Fruit fly (Drosophila melanogaster) whole organism, embryonic: ENCODE results near the gene TotB.

Source experiments
- Abd-B ChIP-seq: fragments of 200-800 bp; sonication (Bioruptor generic); optimal IDR thresholded peaks from 2 replicates; lab custom pipeline; 2018; ENCODE audit warnings: missing biosample characterization, mild to moderate bottlenecking, missing genetic modification characterization, moderate library complexity
- Blimp-1 ChIP-seq: fragments of 200-800 bp; sonication (Bioruptor generic); optimal IDR thresholded peaks from 3 replicates; lab custom pipeline; 2018; ENCODE audit warnings: missing biosample characterization, missing genetic modification characterization, mild to moderate bottlenecking, moderate library complexity, missing genetic modification reagents
- CG10209 ChIP-seq: fragments of 200-800 bp; sonication (Bioruptor generic); optimal IDR thresholded peaks from 3 replicates; lab custom pipeline; 2017; ENCODE audit warnings: missing biosample characterization, mild to moderate bottlenecking, missing genetic modification characterization, missing genetic modification reagents
- CG10565 ChIP-seq: fragments of 200-800 bp; sonication (Bioruptor generic); optimal IDR thresholded peaks from 3 replicates; lab custom pipeline; 2016; ENCODE audit warnings: missing biosample characterization, mild to moderate bottlenecking, missing genetic modification characterization
- CG12942 ChIP-seq: fragments of 200-800 bp; sonication (Bioruptor generic); optimal IDR thresholded peaks from 3 replicates; lab custom pipeline; 2016; ENCODE audit warnings: missing biosample characterization, missing genetic modification characterization
- CG13287 ChIP-seq: fragments of 200-800 bp; sonication (Bioruptor generic); IDR thresholded peaks from 2 replicates; pipeline ENCODE4 v1.3.6; 2022; ENCODE audit warnings: missing biosample characterization, missing genetic modification characterization; ENCODE audit not compliant: partially characterized antibody
- CG13624 ChIP-seq: fragments of 200-800 bp; sonication (Bioruptor generic); optimal IDR thresholded peaks from 2 replicates; lab custom pipeline; 2016; ENCODE audit warnings: missing biosample characterization, missing genetic modification characterization
- CG14014 ChIP-seq: fragments of 200-800 bp; sonication (Bioruptor generic); IDR thresholded peaks from 2 replicates; pipeline ENCODE4 v1.3.6; 2022; ENCODE audit warnings: missing biosample characterization, missing genetic modification characterization
- CG16863 ChIP-seq: fragments of 200-800 bp; sonication (Bioruptor generic); optimal IDR thresholded peaks from 3 replicates; lab custom pipeline; 2016; ENCODE audit warnings: missing biosample characterization, missing genetic modification characterization
- CG18599 ChIP-seq: fragments of 200-800 bp; sonication (Bioruptor generic); optimal IDR thresholded peaks from 3 replicates; lab custom pipeline; 2017; ENCODE audit warnings: missing biosample characterization, missing genetic modification characterization, mild to moderate bottlenecking, moderate library complexity, missing genetic modification reagents
- CG2875 ChIP-seq: fragments of 200-800 bp; sonication (Bioruptor generic); optimal IDR thresholded peaks from 2 replicates; lab custom pipeline; 2017; ENCODE audit warnings: missing biosample characterization, mild to moderate bottlenecking, missing genetic modification characterization, missing genetic modification reagents
- CG42726 ChIP-seq: fragments of 200-800 bp; sonication (Bioruptor generic); IDR thresholded peaks from 2 replicates; pipeline ENCODE4 v1.3.6; 2022; ENCODE audit warnings: missing biosample characterization, missing genetic modification characterization; ENCODE audit not compliant: partially characterized antibody
- CG4282 ChIP-seq: fragments of 200-800 bp; sonication (Bioruptor generic); optimal IDR thresholded peaks from 2 replicates; lab custom pipeline; 2016; ENCODE audit warnings: missing biosample characterization, missing genetic modification characterization
- CG8281 ChIP-seq: fragments of 200-800 bp; sonication (Bioruptor generic); optimal IDR thresholded peaks from 2 replicates; lab custom pipeline; 2018; ENCODE audit warnings: missing biosample characterization, mild to moderate bottlenecking, missing genetic modification characterization, moderate library complexity
- CG8290 ChIP-seq, 3 experiments: fragments of 200-800 bp; sonication (Bioruptor generic); optimal IDR thresholded peaks; 2 replicates each; lab custom pipeline; 2016 to 2019; ENCODE audit warnings: missing biosample characterization in 3 of 3, missing genetic modification characterization in 3 of 3, mild to moderate bottlenecking in 2 of 3, moderate library complexity in 1 of 3
- CG9932 ChIP-seq: fragments of 200-800 bp; sonication (Bioruptor generic); IDR thresholded peaks from 2 replicates; pipeline ENCODE4 v1.3.6; 2022; ENCODE audit warnings: missing biosample characterization, missing genetic modification characterization
- Camta ChIP-seq: fragments of 200-800 bp; sonication (Bioruptor generic); optimal IDR thresholded peaks from 2 replicates; lab custom pipeline; 2016; ENCODE audit warnings: missing biosample characterization, missing genetic modification characterization
- Doc3 ChIP-seq: fragments of 200-800 bp; sonication (Bioruptor generic); IDR thresholded peaks from 3 replicates; pipeline ENCODE4 v1.3.6; 2022; ENCODE audit warnings: missing biosample characterization, missing genetic modification characterization; ENCODE audit not compliant: partially characterized antibody
- Elba2 ChIP-seq: fragments of 200-800 bp; sonication (Bioruptor generic); optimal IDR thresholded peaks from 3 replicates; lab custom pipeline; 2016; ENCODE audit warnings: missing biosample characterization, missing genetic modification characterization
- Ets97D ChIP-seq: fragments of 200-800 bp; sonication (Bioruptor generic); optimal IDR thresholded peaks from 3 replicates; lab custom pipeline; 2016; ENCODE audit warnings: missing biosample characterization, missing genetic modification characterization
- Gug ChIP-seq: fragments of 200-800 bp; sonication (Bioruptor generic); IDR thresholded peaks from 4 replicates; pipeline ENCODE4 v1.3.6; 2022; ENCODE audit warnings: missing biosample characterization, missing genetic modification characterization
- H2.0 ChIP-seq: fragments of 200-800 bp; sonication (Bioruptor generic); IDR thresholded peaks from 2 replicates; pipeline ENCODE4 v1.3.6; 2022; ENCODE audit warnings: missing biosample characterization, missing genetic modification characterization
- HHEX ChIP-seq: fragments of 200-800 bp; sonication (Bioruptor generic); optimal IDR thresholded peaks from 3 replicates; lab custom pipeline; 2017; ENCODE audit warnings: missing biosample characterization, mild to moderate bottlenecking, missing genetic modification characterization, missing genetic modification reagents
- Hsf ChIP-seq: fragments of 200-800 bp; sonication (Bioruptor generic); optimal IDR thresholded peaks from 3 replicates; lab custom pipeline; 2016; ENCODE audit warnings: missing biosample characterization, missing genetic modification characterization
- Nf-YA ChIP-seq: fragments of 200-800 bp; sonication (Bioruptor generic); IDR thresholded peaks from 2 replicates; pipeline ENCODE4 v1.3.6; 2022; ENCODE audit warnings: missing biosample characterization, missing genetic modification characterization
- Optix ChIP-seq: fragments of 200-800 bp; sonication (Bioruptor generic); IDR thresholded peaks from 3 replicates; pipeline ENCODE4 v1.3.6; 2022; ENCODE audit warnings: missing biosample characterization, missing genetic modification characterization
- Poxn ChIP-seq: fragments of 200-800 bp; sonication (Bioruptor generic); IDR thresholded peaks from 2 replicates; pipeline ENCODE4 v1.3.6; 2022; ENCODE audit warnings: missing biosample characterization, missing genetic modification characterization
- Taf1 ChIP-seq: fragments of 200-800 bp; sonication (Bioruptor generic); IDR thresholded peaks from 2 replicates; pipeline ENCODE4 v1.3.6; 2022; ENCODE audit warnings: missing biosample characterization, missing genetic modification characterization
- Tbp ChIP-seq: fragments of >200 bp; optimal IDR thresholded peaks from 2 replicates; lab custom pipeline; 2018; ENCODE audit warnings: missing biosample characterization, missing genetic modification characterization
- bsh ChIP-seq, 2 experiments: fragments of 200-800 bp; sonication (Bioruptor generic); optimal IDR thresholded peaks; 2 replicates each; lab custom pipeline; 2017 to 2018; ENCODE audit warnings: mild to moderate bottlenecking in 2 of 2, missing biosample characterization in 2 of 2, missing genetic modification characterization in 2 of 2, moderate library complexity in 1 of 2
- cad ChIP-seq: fragments of >200 bp; optimal IDR thresholded peaks from 2 replicates; lab custom pipeline; 2017; ENCODE audit warnings: missing biosample characterization, missing genetic modification characterization
- da ChIP-seq: fragments of 200-800 bp; sonication (Bioruptor generic); optimal IDR thresholded peaks from 2 replicates; lab custom pipeline; 2016; ENCODE audit warnings: missing biosample characterization, missing genetic modification characterization
- dati ChIP-seq: fragments of 200-800 bp; sonication (Bioruptor generic); IDR thresholded peaks from 2 replicates; pipeline ENCODE4 v1.3.6; 2022; ENCODE audit warnings: missing biosample characterization, missing genetic modification characterization
- dmrt11E ChIP-seq: fragments of 200-800 bp; sonication (Bioruptor generic); optimal IDR thresholded peaks from 3 replicates; lab custom pipeline; 2018; ENCODE audit warnings: missing biosample characterization, mild to moderate bottlenecking, missing genetic modification characterization, moderate library complexity
- emc ChIP-seq: fragments of 200-800 bp; sonication (Bioruptor generic); optimal IDR thresholded peaks from 2 replicates; lab custom pipeline; 2016; ENCODE audit warnings: missing biosample characterization, missing genetic modification characterization
- grau ChIP-seq: fragments of 200-800 bp; optimal IDR thresholded peaks from 3 replicates; lab custom pipeline; 2019; ENCODE audit warnings: missing biosample characterization, mild to moderate bottlenecking, missing genetic modification characterization, moderate library complexity
- jigr1 ChIP-seq: fragments of 200-800 bp; sonication (Bioruptor generic); IDR thresholded peaks from 3 replicates; pipeline ENCODE4 v1.3.6; 2022; ENCODE audit warnings: missing biosample characterization, missing genetic modification characterization
- kay ChIP-seq: fragments of 200-800 bp; sonication (Bioruptor generic); optimal IDR thresholded peaks from 2 replicates; lab custom pipeline; 2016; ENCODE audit warnings: missing biosample characterization, missing genetic modification characterization
- knrl ChIP-seq: fragments of 200-800 bp; sonication (Bioruptor generic); IDR thresholded peaks from 3 replicates; pipeline ENCODE4 v1.3.6; 2022; ENCODE audit warnings: missing biosample characterization, missing genetic modification characterization; ENCODE audit not compliant: partially characterized antibody
- nerfin-2 ChIP-seq: fragments of 200-800 bp; sonication (Bioruptor generic); IDR thresholded peaks from 2 replicates; pipeline ENCODE4 v1.3.6; 2022; ENCODE audit warnings: missing biosample characterization, missing genetic modification characterization; ENCODE audit not compliant: partially characterized antibody
- peb ChIP-seq: fragments of 200-800 bp; sonication (Bioruptor generic); IDR thresholded peaks from 2 replicates; pipeline ENCODE4 v1.3.6; 2022; ENCODE audit warnings: missing biosample characterization, missing genetic modification characterization
- pnt ChIP-seq: fragments of 200-800 bp; sonication (Bioruptor generic); optimal IDR thresholded peaks from 3 replicates; lab custom pipeline; 2016; ENCODE audit warnings: missing biosample characterization, missing genetic modification characterization
- pum ChIP-seq: fragments of 200-800 bp; sonication (Bioruptor generic); optimal IDR thresholded peaks from 2 replicates; lab custom pipeline; 2016; ENCODE audit warnings: missing biosample characterization, missing genetic modification characterization
- row ChIP-seq: fragments of 200-800 bp; sonication (Bioruptor generic); IDR thresholded peaks from 3 replicates; pipeline ENCODE4 v1.3.6; 2022; ENCODE audit warnings: missing biosample characterization, missing genetic modification characterization
- sd ChIP-seq: fragments of 200-800 bp; sonication (Bioruptor generic); optimal IDR thresholded peaks from 3 replicates; lab custom pipeline; 2018; ENCODE audit warnings: missing biosample characterization, mild to moderate bottlenecking, missing genetic modification characterization, moderate library complexity
- sima ChIP-seq: fragments of 200-800 bp; sonication (Bioruptor generic); optimal IDR thresholded peaks from 2 replicates; lab custom pipeline; 2016; ENCODE audit warnings: missing biosample characterization, missing genetic modification characterization
- toy ChIP-seq: fragments of 200-800 bp; sonication (Bioruptor generic); IDR thresholded peaks from 2 replicates; pipeline ENCODE4 v1.3.6; 2022; ENCODE audit warnings: missing biosample characterization, missing genetic modification characterization
- vvl ChIP-seq: fragments of 200-800 bp; sonication (Bioruptor generic); IDR thresholded peaks from 2 replicates; pipeline ENCODE4 v1.3.6; 2022; ENCODE audit warnings: missing biosample characterization, missing genetic modification characterization
- zf30C ChIP-seq: fragments of 200-800 bp; sonication (Bioruptor generic); optimal IDR thresholded peaks from 3 replicates; lab custom pipeline; 2018; ENCODE audit warnings: missing biosample characterization, mild to moderate bottlenecking, missing genetic modification characterization

TotB gene

dm6 chr3R:20832689-20833524, 40.8 kb upstream of the TotB start, which contains the start of gene Synd (continued):
- TF ChIP-seq CG42726 (no peak), HHEX (GFP tag; lab: Kevin White, UChicago) (no peak), peb (no peak), kay (GFP tag; lab: Kevin White, UChicago) (no peak), CG8290 (GFP tag; optimal IDR thresholded peaks at IDR 0.05; lab: Kevin White, UChicago) (no peak), CG8290 (tag; optimal IDR thresholded peaks at IDR 0.05; lab: Kevin White, UChicago) (peak in 1 of 2 experiments; percentile 32), dati (GFP tag; lab: Robert Waterston, UW) (no peak), Hsf (GFP tag; lab: Kevin White, UChicago) (no peak), row (GFP tag; lab: Robert Waterston, UW) (peak; percentile 46; the same call in 2 of the 3 replicates), Nf-YA (no peak), Tbp (GFP tag; lab: Kevin White, UChicago) (peak; percentile 19), sima (GFP tag; lab: Kevin White, UChicago) (no peak), Blimp-1 (GFP tag; lab: Kevin White, UChicago) (no peak), pum (GFP tag; lab: Kevin White, UChicago) (no peak), CG14014 (GFP tag; lab: Robert Waterston, UW) (no peak; the same call in 1 of the 2 replicates), nerfin-2 (GFP tag; lab: Robert Waterston, UW) (no peak), CG4282 (peak; percentile 17), H2.0 (GFP tag; lab: Robert Waterston, UW) (no peak), CG2875 (GFP tag; lab: Kevin White, UChicago) (no peak), jigr1 (GFP tag; lab: Robert Waterston, UW) (no peak), zf30C (GFP tag; lab: Kevin White, UChicago) (no peak), Optix (GFP tag; lab: Robert Waterston, UW) (no peak), grau (peak; percentile 17), emc (GFP tag; lab: Kevin White, UChicago) (no peak), CG8281 (no peak), CG10209 (no peak), bsh (GFP tag; optimal IDR thresholded peaks at IDR 0.05; lab: Kevin White, UChicago) (no peak), cad (no peak), Abd-B (GFP tag; lab: Kevin White, UChicago) (no peak), Gug (no peak), knrl (GFP tag; lab: Robert Waterston, UW) (peak; percentile 31; the same call in 1 of the 3 replicates), CG18599 (GFP tag; lab: Kevin White, UChicago) (peak; percentile 52), CG9932 (no peak), Camta (GFP tag; lab: Kevin White, UChicago) (no peak), CG13624 (GFP tag; lab: Kevin White, UChicago) (peak; percentile 24), CG12942 (no peak), CG13287 (GFP tag; lab: Robert Waterston, UW) (peak; percentile 45), da (no peak), toy (GFP tag; lab: Robert Waterston, UW) (no peak), CG16863 (GFP tag; lab: Kevin White, UChicago) (no peak), Elba2 (GFP tag; lab: Kevin White, UChicago) (no peak), Doc3 (no peak), Taf1 (GFP tag; lab: Robert Waterston, UW) (no peak), vvl (GFP tag; lab: Robert Waterston, UW) (0 out of 2 replicates have a peak, but pooled peaks have one; percentile 6), dmrt11E (tag; lab: Kevin White, UChicago) (no peak), pnt (GFP tag; lab: Kevin White, UChicago) (no peak), Poxn (GFP tag; lab: Robert Waterston, UW) (no peak), sd (tag; lab: Kevin White, UChicago) (peak; percentile 98), CG10565 (GFP tag; lab: Kevin White, UChicago) (no peak), Ets97D (GFP tag; lab: Kevin White, UChicago) (peak; percentile 2)
